Worm (Caenorhabditis elegans): Measurements from ENCODE around the gene sru-24.

DNA sequence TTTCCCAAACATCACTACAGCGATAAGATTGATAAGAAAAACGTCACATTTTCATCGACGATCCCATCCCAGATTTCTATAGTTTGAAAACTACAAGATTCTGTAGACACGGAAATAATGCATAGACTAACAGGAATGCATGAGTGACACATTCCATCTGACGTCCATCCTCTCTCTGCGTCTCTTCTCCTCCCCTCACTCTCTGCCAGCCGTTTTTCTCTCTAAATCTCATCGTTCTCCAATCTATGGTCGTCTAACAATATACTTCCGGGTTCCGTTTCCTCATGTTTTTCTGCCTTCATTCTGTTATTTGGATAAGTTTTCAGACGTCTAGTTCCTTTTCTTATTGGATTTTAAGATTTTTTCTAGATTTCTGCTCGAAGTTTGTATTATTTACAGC is 52.2 kb downstream of the sru-24 start, which contains the start of gene F48G7.4:
- TF ChIP-seq snpc-4 (tag; optimal IDR thresholded peaks at IDR 0.05) (no peak), blmp-1 (tag; optimal IDR thresholded peaks at IDR 0.05) (no peak)

Data from whole organism, mixed stage, embryonic.